Worm (Caenorhabditis elegans) whole organism, L1 larva: ENCODE data around the gene mrpl-16.

Experiments
- aha-1 ChIP-seq: fragments of 150-350 bp; optimal IDR thresholded peaks from 2 replicates; lab custom pipeline; 2014; ENCODE audit warnings: missing biosample characterization, missing genetic modification characterization
- ama-1 ChIP-seq: fragments of 150-350 bp; optimal IDR thresholded peaks from 2 replicates; lab custom pipeline; 2014
- blmp-1 ChIP-seq: fragments of 150-350 bp; optimal IDR thresholded peaks from 2 replicates; lab custom pipeline; 2014; ENCODE audit warnings: missing biosample characterization, missing genetic modification characterization
- ceh-88 ChIP-seq: fragments of 200-800 bp; sonication (Bioruptor generic); IDR thresholded peaks from 2 replicates; pipeline ENCODE4 v1.3.6; 2022; ENCODE audit warnings: missing genetic modification characterization, missing compliant biosample characterization
- ceh-90 ChIP-seq: sonication (generic microtip); optimal IDR thresholded peaks from 2 replicates; lab custom pipeline; 2016; ENCODE audit warnings: missing genetic modification characterization, missing compliant biosample characterization
- ces-1 ChIP-seq: fragments of 150-350 bp; optimal IDR thresholded peaks from 2 replicates; lab custom pipeline; 2014; ENCODE audit warnings: missing biosample characterization, missing genetic modification reagents, missing genetic modification characterization
- efl-1 ChIP-seq, 4 experiments: fragments of 150-350 bp; optimal IDR thresholded peaks in 3 of 4; peaks in 1 of 4; 1 replicate in 1 of 4; 2 replicates in 3 of 4; lab custom pipeline; 2014; ENCODE audit warnings: missing biosample characterization in 2 of 4, missing genetic modification characterization in 2 of 4, missing genetic modification reagents in 2 of 4
- efl-3 ChIP-seq: fragments of 200-800 bp; sonication (Bioruptor generic); optimal IDR thresholded peaks from 2 replicates; lab custom pipeline; 2018; ENCODE audit warnings: mild to moderate bottlenecking, missing genetic modification characterization, missing compliant biosample characterization
- egl-13 ChIP-seq: sonication (generic microtip); optimal IDR thresholded peaks from 2 replicates; lab custom pipeline; 2016; ENCODE audit warnings: missing genotype, missing genetic modification reagents, missing genetic modification characterization, missing compliant biosample characterization
- egl-27 ChIP-seq, 2 experiments: fragments of 150-350 bp in 1 of 2; sonication (generic microtip); optimal IDR thresholded peaks; 3 replicates each; lab custom pipeline; 2017 to 2018; ENCODE audit warnings: missing biosample characterization in 2 of 2, missing genetic modification characterization in 2 of 2, missing genetic modification reagents in 2 of 2
- elt-2 ChIP-seq: sonication (generic microtip); optimal IDR thresholded peaks from 2 replicates; lab custom pipeline; 2016; ENCODE audit warnings: missing genetic modification characterization, mild to moderate bottlenecking, inconsistent platforms, missing compliant biosample characterization, missing genetic modification reagents
- fkh-4 ChIP-seq: sonication (generic microtip); optimal IDR thresholded peaks from 2 replicates; lab custom pipeline; 2016; ENCODE audit warnings: missing compliant biosample characterization, missing genetic modification characterization, borderline replicate concordance
- fos-1 ChIP-seq: fragments of 150-350 bp; optimal IDR thresholded peaks from 2 replicates; lab custom pipeline; 2014; ENCODE audit warnings: missing biosample characterization, missing genetic modification characterization
- grh-1 ChIP-seq: fragments of 200-800 bp; sonication (Bioruptor generic); IDR thresholded peaks from 2 replicates; pipeline ENCODE4 v1.3.6; 2022; ENCODE audit warnings: missing genetic modification reagents, missing genetic modification characterization, missing compliant biosample characterization
- lin-14 ChIP-seq: fragments of 200-800 bp; sonication (Bioruptor generic); optimal IDR thresholded peaks from 2 replicates; lab custom pipeline; 2018; ENCODE audit warnings: mild to moderate bottlenecking, missing genetic modification characterization, moderate library complexity, missing compliant biosample characterization
- lin-35 ChIP-seq, 2 experiments: fragments of 150-350 bp; optimal IDR thresholded peaks; 2 replicates each; lab custom pipeline; 2014; ENCODE audit warnings: missing biosample characterization in 2 of 2, missing genetic modification characterization in 2 of 2, missing genetic modification reagents in 2 of 2
- lsy-2 ChIP-seq, 2 experiments: fragments of 150-350 bp; optimal IDR thresholded peaks; 2 replicates each; lab custom pipeline; 2014; ENCODE audit warnings: missing biosample characterization in 2 of 2, missing genetic modification characterization in 2 of 2
- mdl-1 ChIP-seq, 2 experiments: fragments of 150-350 bp; optimal IDR thresholded peaks; 2 replicates each; lab custom pipeline; 2014 to 2017; ENCODE audit warnings: missing biosample characterization in 2 of 2, missing genetic modification characterization in 2 of 2, inconsistent platforms in 1 of 2
- nhr-20 ChIP-seq: sonication (generic microtip); optimal IDR thresholded peaks from 2 replicates; lab custom pipeline; 2016; ENCODE audit warnings: mild to moderate bottlenecking, missing genetic modification characterization, missing compliant biosample characterization
- nhr-237 ChIP-seq: fragments of 150-350 bp; optimal IDR thresholded peaks from 2 replicates; lab custom pipeline; 2014; ENCODE audit warnings: missing biosample characterization, missing genetic modification characterization
- nhr-71 ChIP-seq: sonication (generic microtip); optimal IDR thresholded peaks from 2 replicates; lab custom pipeline; 2016; ENCODE audit warnings: mild to moderate bottlenecking, missing genetic modification characterization, moderate library complexity, missing compliant biosample characterization
- nhr-84 ChIP-seq: sonication (generic microtip); optimal IDR thresholded peaks from 2 replicates; lab custom pipeline; 2017; ENCODE audit warnings: missing biosample characterization, missing genetic modification characterization
- pag-3 ChIP-seq: sonication (generic microtip); optimal IDR thresholded peaks from 2 replicates; lab custom pipeline; 2017; ENCODE audit warnings: missing genetic modification characterization, mild to moderate bottlenecking, missing compliant biosample characterization, antibody characterized with exemption, borderline replicate concordance; ENCODE audit not compliant: insufficient read depth
- pqm-1 ChIP-seq: sonication (generic microtip); optimal IDR thresholded peaks from 3 replicates; lab custom pipeline; 2017; ENCODE audit warnings: missing biosample characterization, missing genetic modification characterization
- skn-1 ChIP-seq: fragments of 150-350 bp; optimal IDR thresholded peaks from 2 replicates; lab custom pipeline; 2014; ENCODE audit warnings: missing biosample characterization, missing genetic modification characterization
- snpc-4 ChIP-seq: fragments of 150-350 bp; optimal IDR thresholded peaks from 2 replicates; lab custom pipeline; 2014; ENCODE audit warnings: missing biosample characterization, missing genetic modification characterization
- sox-4 ChIP-seq: sonication (generic microtip); optimal IDR thresholded peaks from 2 replicates; lab custom pipeline; 2016; ENCODE audit warnings: missing genetic modification characterization, missing compliant biosample characterization
- sup-37 ChIP-seq: fragments of 200-800 bp; sonication (Bioruptor generic); optimal IDR thresholded peaks from 2 replicates; lab custom pipeline; 2018; ENCODE audit warnings: mild to moderate bottlenecking, missing genetic modification characterization, missing compliant biosample characterization
- tlp-1 ChIP-seq: fragments of 150-350 bp; optimal IDR thresholded peaks from 2 replicates; lab custom pipeline; 2014; ENCODE audit warnings: missing biosample characterization, missing genetic modification characterization
- unc-130 ChIP-seq: fragments of 150-350 bp; optimal IDR thresholded peaks from 2 replicates; lab custom pipeline; 2017; ENCODE audit warnings: missing biosample characterization, missing genetic modification characterization, inconsistent platforms
- unc-86 ChIP-seq: sonication (generic microtip); optimal IDR thresholded peaks from 2 replicates; lab custom pipeline; 2016; ENCODE audit warnings: missing genetic modification characterization, missing compliant biosample characterization
- unc-98 ChIP-seq: fragments of 200-800 bp; sonication (Bioruptor generic); IDR thresholded peaks from 2 replicates; pipeline ENCODE4 v1.3.6; 2022; ENCODE audit warnings: missing genetic modification characterization, missing compliant biosample characterization
- vab-15 ChIP-seq: sonication (generic microtip); optimal IDR thresholded peaks from 2 replicates; lab custom pipeline; 2017; ENCODE audit warnings: missing genotype, mild to moderate bottlenecking, missing genetic modification characterization, missing compliant biosample characterization
- xbp-1 ChIP-seq: sonication (generic microtip); optimal IDR thresholded peaks from 2 replicates; lab custom pipeline; 2016; ENCODE audit warnings: missing genetic modification characterization, missing compliant biosample characterization
- ztf-11 ChIP-seq, 2 experiments: sonication (generic microtip); optimal IDR thresholded peaks; 2 replicates each; lab custom pipeline; 2016 to 2017; ENCODE audit warnings: missing genetic modification characterization in 2 of 2, missing biosample characterization in 1 of 2, missing compliant biosample characterization in 1 of 2

mrpl-16 gene

ce11 chrIII:4666753-4667400 is 37.3 kb upstream of the mrpl-16 start (continued):
- TF ChIP-seq fkh-4 (no peak), nhr-20 (peak; percentile 51), unc-86 (tag; lab: Kevin White, UChicago) (peak; percentile 25), mdl-1 (tag; optimal IDR thresholded peaks at IDR 0.05; lab: Kevin White, UChicago) (peak in 1 of 2 experiments; percentile 32), snpc-4 (peak; percentile 31), unc-130 (tag; lab: Kevin White, UChicago) (no peak), elt-2 (tag; lab: Kevin White, UChicago) (no peak)

- TF ChIP-seq unc-86 (tag; lab: Kevin White, UChicago) (no peak), pqm-1 (tag; lab: Kevin White, UChicago) (peak; percentile 25), elt-2 (tag; lab: Kevin White, UChicago) (peak; percentile 46), efl-1 (optimal IDR thresholded peaks at IDR 0.05; lab: Kevin White, UChicago) (no peak), efl-1 (GFP tag; optimal IDR thresholded peaks at IDR 0.05 in 1 of 2; lab: Kevin White, UChicago) (peak in 1 of 2 experiments; percentile 59), lin-14 (GFP tag; lab: Kevin White, UChicago) (peak; percentile 3), lin-35 (GFP tag; optimal IDR thresholded peaks at IDR 0.05; lab: Kevin White, UChicago) (peak in 1 of 2 experiments; percentile 20)
Measured at ce11 chrIII:4668073-4668472, 36.1 kb upstream of the mrpl-16 start.

ce11 chrIII:4671491-4671890 is 32.7 kb upstream of the mrpl-16 start, which contains the start of gene T23F11.11:
Gene T23F11.11, minus strand, starts transcription at chrIII:4671591.
- TF ChIP-seq ceh-88 (GFP tag; lab: Robert Waterston, UW) (no peak), pag-3 (tag; lab: Kevin White, UChicago) (no peak), lsy-2 (tag; optimal IDR thresholded peaks at IDR 0.05; lab: Kevin White, UChicago) (no peak), grh-1 (GFP tag; lab: Robert Waterston, UW) (no peak), skn-1 (no peak), ces-1 (GFP tag; lab: Kevin White, UChicago) (no peak), tlp-1 (tag; lab: Kevin White, UChicago) (no peak)

- TF ChIP-seq vab-15 (tag; lab: Kevin White, UChicago), result no peak
- no peak for TF ChIP-seq ama-1 (lab: Kevin White, UChicago)
- no peak for TF ChIP-seq blmp-1 (tag; lab: Kevin White, UChicago)
- no peak for TF ChIP-seq unc-98 (GFP tag; lab: Robert Waterston, UW)
- no peak for TF ChIP-seq mdl-1 (tag; optimal IDR thresholded peaks at IDR 0.05; lab: Kevin White, UChicago)
- TF ChIP-seq efl-3 (GFP tag; lab: Kevin White, UChicago), result no peak
- no peak for TF ChIP-seq nhr-71 (tag; lab: Kevin White, UChicago)
- no peak for TF ChIP-seq efl-1 (optimal IDR thresholded peaks at IDR 0.05; lab: Kevin White, UChicago)
- no peak for TF ChIP-seq efl-1 (GFP tag; optimal IDR thresholded peaks at IDR 0.05 in 1 of 2; lab: Kevin White, UChicago)
- TF ChIP-seq sox-4, result no peak
- no peak for TF ChIP-seq nhr-84 (tag; lab: Kevin White, UChicago)
- no peak for TF ChIP-seq fos-1 (tag; lab: Kevin White, UChicago)
- TF ChIP-seq egl-13 (tag; lab: Kevin White, UChicago), result no peak
- no peak for TF ChIP-seq pag-3 (tag; lab: Kevin White, UChicago)
- TF ChIP-seq sup-37 (GFP tag; lab: Kevin White, UChicago), result no peak
- TF ChIP-seq ztf-11 (tag; optimal IDR thresholded peaks at IDR 0.05; lab: Kevin White, UChicago), result no peak
- no peak for TF ChIP-seq xbp-1
- TF ChIP-seq nhr-237 (tag; lab: Kevin White, UChicago), result no peak
- no peak for TF ChIP-seq aha-1 (tag; lab: Kevin White, UChicago)
- TF ChIP-seq ceh-90 (tag; lab: Kevin White, UChicago), result no peak
- TF ChIP-seq egl-27 (tag; optimal IDR thresholded peaks at IDR 0.05; lab: Kevin White, UChicago), result no peak
- TF ChIP-seq, all 84 proteins: peak for 0
Measured at ce11 chrIII:4671949-4672348, 32.3 kb upstream of the mrpl-16 start, which contains the start of gene srg-13. Gene srg-13, plus strand, starts transcription at chrIII:4672249.
